Worm (Caenorhabditis elegans): ENCODE results near the gene rps-3.
A peak's percentile ranks its signal among the peaks of the same experiment; 100 is the strongest.

rps-3 gene

DNA sequence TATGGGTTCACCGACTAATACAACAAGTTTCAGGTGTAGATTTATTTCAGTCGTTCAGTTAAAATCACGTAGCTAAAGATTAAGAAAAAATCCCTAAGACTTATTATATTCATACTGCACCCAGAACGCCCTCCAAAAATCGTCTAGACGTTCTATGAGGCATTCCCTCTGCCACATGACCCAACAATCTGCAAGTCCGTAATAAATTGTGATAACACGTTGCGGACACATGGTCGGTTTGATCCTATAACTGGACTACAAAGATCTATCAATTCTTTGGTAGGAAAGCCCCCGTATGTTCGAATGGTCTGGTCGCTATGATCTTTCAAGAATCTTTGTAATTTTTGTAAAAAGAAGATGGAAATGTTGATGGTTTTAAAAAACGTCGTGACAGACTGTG, 9.3 kb downstream of the rps-3 start (continued):
- TF ChIP-seq nhr-28 (tag; optimal IDR thresholded peaks at IDR 0.05) (peak; percentile 84), lir-3 (tag; optimal IDR thresholded peaks at IDR 0.05) (no peak)

DNA sequence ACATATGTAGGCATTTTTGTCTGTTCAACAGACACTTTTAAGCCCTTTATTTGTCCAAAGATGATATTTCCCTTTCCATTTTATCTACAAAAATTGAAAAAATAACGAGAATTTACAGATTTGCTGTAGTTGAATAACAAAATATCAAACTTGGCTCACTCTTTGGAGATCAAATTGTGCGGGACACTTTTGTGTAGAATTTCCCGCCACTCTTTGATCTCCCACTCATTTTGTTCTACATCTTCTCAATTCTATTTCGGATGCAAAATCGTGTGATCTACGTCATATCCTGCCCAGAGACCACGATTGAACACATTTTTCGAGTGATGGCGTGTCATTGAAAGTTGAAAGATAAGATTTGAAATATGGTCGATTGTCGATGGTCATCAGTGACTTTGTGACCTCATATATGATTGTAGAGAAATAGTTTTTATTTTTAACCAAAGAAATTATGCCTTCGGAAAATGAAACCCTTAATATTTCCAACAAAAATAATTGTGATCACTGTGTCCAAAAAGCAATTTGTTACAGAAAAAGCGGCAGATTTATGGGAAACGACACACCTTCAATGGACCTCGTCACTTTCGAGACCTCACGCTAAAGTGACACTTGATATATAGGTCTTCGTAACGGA, 10.3 kb downstream of the rps-3 start, which contains the start of gene hot-4:
Gene hot-4 (plus strand): TSS at position 584 of the 634 bp plus-strand sequence.
- TF ChIP-seq dmd-8 (GFP tag; IDR thresholded peaks at IDR 0.05) = no peak
- no peak for TF ChIP-seq daf-8 (GFP tag; IDR thresholded peaks at IDR 0.05)
- no peak for TF ChIP-seq mdl-1 (tag; optimal IDR thresholded peaks at IDR 0.05)
- no peak for TF ChIP-seq Y75B8A.6 (GFP tag; IDR thresholded peaks at IDR 0.05)
- TF ChIP-seq unc-130 (GFP tag; optimal IDR thresholded peaks at IDR 0.05) = no peak
- no peak for TF ChIP-seq ceh-44 (GFP tag; IDR thresholded peaks at IDR 0.05)
- TF ChIP-seq dpl-1 (GFP tag; optimal IDR thresholded peaks at IDR 0.05) = no peak
- TF ChIP-seq tag-97 (GFP tag; IDR thresholded peaks at IDR 0.05) = no peak
- no peak for TF ChIP-seq nhr-10 (tag; optimal IDR thresholded peaks at IDR 0.05)
- TF ChIP-seq Y48G9A.11 (GFP tag; IDR thresholded peaks at IDR 0.05) = no peak
- no peak for TF ChIP-seq nhr-76 (tag; optimal IDR thresholded peaks at IDR 0.05)
- TF ChIP-seq unc-39 (tag; optimal IDR thresholded peaks at IDR 0.05) = no peak
- no peak for TF ChIP-seq daf-16 (GFP tag; optimal IDR thresholded peaks at IDR 0.05)
- no peak for TF ChIP-seq daf-16 (tag; optimal IDR thresholded peaks at IDR 0.05)
- TF ChIP-seq lin-39 (tag; optimal IDR thresholded peaks at IDR 0.05) = no peak
- no peak for TF ChIP-seq pqm-1 (tag; optimal IDR thresholded peaks at IDR 0.05)
- TF ChIP-seq Y105C5A.15 (GFP tag; IDR thresholded peaks at IDR 0.05) = no peak
- no peak for TF ChIP-seq lin-13 (GFP tag; optimal IDR thresholded peaks at IDR 0.05)
- TF ChIP-seq set-16 (GFP tag; IDR thresholded peaks at IDR 0.05) = no peak
- TF ChIP-seq attf-4 (tag; optimal IDR thresholded peaks at IDR 0.05) = no peak
- TF ChIP-seq hlh-11 (tag; optimal IDR thresholded peaks at IDR 0.05) = no peak

DNA sequence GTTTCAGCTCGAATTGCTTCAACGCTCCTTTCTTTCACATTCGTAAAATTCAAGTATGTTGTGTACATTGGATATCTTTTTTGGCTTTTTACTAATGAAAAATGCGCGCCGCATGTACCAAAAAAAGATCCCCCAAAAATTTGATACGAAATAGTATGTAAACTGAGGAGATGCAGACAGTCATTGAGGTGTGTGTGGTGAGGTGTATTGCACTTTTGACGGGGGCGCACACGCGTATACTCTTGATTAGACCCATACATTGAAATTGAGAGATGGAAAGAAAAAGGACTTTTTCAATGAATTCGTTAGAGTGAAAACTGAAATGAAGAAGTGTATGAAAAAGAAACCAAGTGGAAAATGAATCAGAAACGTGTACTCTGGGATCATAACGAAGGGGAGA, 14.8 kb downstream of the rps-3 start:
- TF ChIP-seq aha-1 (tag) = peak; percentile 56
- no peak for TF ChIP-seq pha-4 (GFP tag; IDR thresholded peaks at IDR 0.05)
- no peak for TF ChIP-seq pha-4 (tag; optimal IDR thresholded peaks at IDR 0.05)
- TF ChIP-seq mxl-2 (GFP tag; conservative IDR thresholded peaks at IDR 0.05) = no peak
- TF ChIP-seq jun-1 (tag; optimal IDR thresholded peaks at IDR 0.05) = no peak

DNA sequence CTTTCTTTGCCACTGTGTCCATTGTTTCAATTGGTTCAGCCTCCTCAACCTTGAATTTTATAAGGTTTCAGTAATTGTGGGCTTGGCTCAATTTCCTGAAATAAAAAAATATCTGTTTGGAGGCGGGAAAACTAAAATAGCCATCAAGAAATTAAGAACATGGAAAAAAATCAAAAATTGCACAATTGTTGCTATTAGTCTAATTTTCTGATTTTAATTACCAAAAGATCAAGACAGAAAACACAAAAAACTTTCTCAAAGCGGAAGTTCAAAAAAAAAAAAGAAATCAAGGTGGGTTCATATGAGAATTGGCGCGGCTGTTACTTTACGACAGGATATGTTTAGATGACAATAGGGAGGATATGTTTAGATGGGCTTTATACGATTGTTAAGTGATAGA, 24.3 kb downstream of the rps-3 start, which contains the start of gene esyt-2:
Gene esyt-2 (minus strand): TSS at position 101 of the 400 bp plus-strand sequence.
- TF ChIP-seq zip-11 (GFP tag; IDR thresholded peaks at IDR 0.05) (no peak), fos-1 (tag; optimal IDR thresholded peaks at IDR 0.05) (no peak), madf-9 (GFP tag; conservative IDR thresholded peaks at IDR 0.05) (no peak), unc-62 (GFP tag; optimal IDR thresholded peaks at IDR 0.05 in 1 of 2) (peak in 1 of 2 experiments; percentile 47), unc-62 (tag; optimal IDR thresholded peaks at IDR 0.05) (no peak), mxl-3 (GFP tag; optimal IDR thresholded peaks at IDR 0.05) (no peak)

DNA sequence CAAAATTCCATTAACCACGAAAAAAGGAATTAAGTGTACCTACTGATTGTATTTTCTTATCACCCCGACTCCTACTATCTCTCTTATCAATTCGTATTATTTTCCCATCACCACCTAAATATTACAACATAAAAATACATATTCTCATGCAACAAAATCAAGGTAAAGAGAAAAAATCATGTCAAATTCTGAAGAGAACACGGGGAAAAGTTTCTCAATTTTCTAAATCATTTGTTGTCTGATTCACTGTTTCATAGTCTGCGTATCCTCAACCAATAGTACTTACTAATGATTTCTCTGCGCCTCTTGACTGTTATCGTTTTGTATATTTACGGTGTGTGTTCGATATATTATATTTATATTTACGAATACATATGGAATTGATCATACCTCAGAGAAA, 25.3 kb downstream of the rps-3 start:
- TF ChIP-seq snpc-4 (tag; optimal IDR thresholded peaks at IDR 0.05) (no peak), nhr-77 (tag; optimal IDR thresholded peaks at IDR 0.05) (peak; percentile 74), lin-15B (tag; optimal IDR thresholded peaks at IDR 0.05) (no peak), unc-62 (GFP tag; optimal IDR thresholded peaks at IDR 0.05 in 1 of 2) (no peak), unc-62 (tag; optimal IDR thresholded peaks at IDR 0.05) (no peak), lin-39 (tag; optimal IDR thresholded peaks at IDR 0.05) (no peak), madf-5 (GFP tag; IDR thresholded peaks at IDR 0.05) (no peak), ztf-7 (tag; optimal IDR thresholded peaks at IDR 0.05) (no peak), dve-1 (tag; optimal IDR thresholded peaks at IDR 0.05; ENCODE audit: insufficient read depth) (peak; percentile 77), arid-1 (GFP tag; conservative IDR thresholded peaks at IDR 0.05) (no peak), tra-1 (GFP tag; IDR thresholded peaks at IDR 0.05) (no peak), ctbp-1 (GFP tag; IDR thresholded peaks at IDR 0.05) (no peak), aly-2 (tag; optimal IDR thresholded peaks at IDR 0.05) (no peak), daf-16 (GFP tag; optimal IDR thresholded peaks at IDR 0.05) (no peak), daf-16 (tag; optimal IDR thresholded peaks at IDR 0.05) (peak; percentile 80), R02D3.7 (tag; optimal IDR thresholded peaks at IDR 0.05) (no peak), pha-4 (GFP tag; IDR thresholded peaks at IDR 0.05) (no peak), pha-4 (tag; optimal IDR thresholded peaks at IDR 0.05) (peak; percentile 39), egl-27 (tag; optimal IDR thresholded peaks at IDR 0.05) (no peak), mxl-3 (GFP tag; optimal IDR thresholded peaks at IDR 0.05) (peak; percentile 51), Y75B8A.6 (GFP tag; IDR thresholded peaks at IDR 0.05) (no peak)
